Fruit fly (Drosophila melanogaster) whole organism, pupa: Measurements from ENCODE around the gene Hmgcr.

ENCODE experiments used
- CG10348 ChIP-seq: fragments of 200-800 bp; sonication (Bioruptor generic); IDR thresholded peaks from 2 replicates; pipeline ENCODE4 v1.3.6; 2022; ENCODE audit warnings: missing biosample characterization, missing genetic modification characterization
- CG32121 ChIP-seq: fragments of 200-800 bp; sonication (Bioruptor generic); IDR thresholded peaks from 2 replicates; pipeline ENCODE4 v1.3.6; 2022; ENCODE audit warnings: missing biosample characterization, missing genetic modification characterization
- CG34367 ChIP-seq: fragments of 200-800 bp; sonication (Bioruptor generic); optimal IDR thresholded peaks from 2 replicates; lab custom pipeline; 2018; ENCODE audit warnings: missing biosample characterization, mild to moderate bottlenecking, missing genetic modification characterization
- CG4496 ChIP-seq: fragments of 200-800 bp; sonication (Bioruptor generic); IDR thresholded peaks from 3 replicates; pipeline ENCODE4 v1.3.6; 2022; ENCODE audit warnings: missing biosample characterization, missing genetic modification characterization
- D1 ChIP-seq: fragments of 200-800 bp; sonication (Bioruptor generic); optimal IDR thresholded peaks from 2 replicates; lab custom pipeline; 2018; ENCODE audit warnings: missing biosample characterization, mild to moderate bottlenecking, missing genetic modification characterization, moderate library complexity
- EcR ChIP-seq: fragments of 200-800 bp; sonication (Bioruptor generic); optimal IDR thresholded peaks from 3 replicates; lab custom pipeline; 2019; ENCODE audit warnings: missing biosample characterization, missing genetic modification characterization, mild to moderate bottlenecking, moderate library complexity, missing genetic modification reagents
- Pif1B ChIP-seq: fragments of 200-800 bp; sonication (Bioruptor generic); optimal IDR thresholded peaks from 3 replicates; lab custom pipeline; 2016; ENCODE audit warnings: missing biosample characterization, missing genetic modification characterization
- fd96Ca ChIP-seq: fragments of 200-800 bp; sonication (Bioruptor generic); IDR thresholded peaks from 3 replicates; pipeline ENCODE4 v1.3.6; 2022; ENCODE audit warnings: missing biosample characterization, missing genetic modification characterization

dm6 chr3R:23696145-23696544 is 37.0 kb upstream of the Hmgcr start, which contains the start of gene CG10252:
- TF ChIP-seq CG4496 (GFP tag; lab: Robert Waterston, UW): no peak
- TF ChIP-seq fd96Ca (GFP tag; lab: Robert Waterston, UW): no peak
- no peak for TF ChIP-seq Pif1B (GFP tag; lab: Kevin White, UChicago)
- no peak for TF ChIP-seq CG32121 (GFP tag; lab: Robert Waterston, UW)
- no peak for TF ChIP-seq D1 (tag; lab: Kevin White, UChicago)
- TF ChIP-seq EcR (GFP tag; lab: Kevin White, UChicago): no peak
- TF ChIP-seq CG10348: no peak
- no peak for TF ChIP-seq CG34367 (tag; lab: Kevin White, UChicago)
